Worm (Caenorhabditis elegans): Measurements from ENCODE around the gene F02D8.4.

DNA sequence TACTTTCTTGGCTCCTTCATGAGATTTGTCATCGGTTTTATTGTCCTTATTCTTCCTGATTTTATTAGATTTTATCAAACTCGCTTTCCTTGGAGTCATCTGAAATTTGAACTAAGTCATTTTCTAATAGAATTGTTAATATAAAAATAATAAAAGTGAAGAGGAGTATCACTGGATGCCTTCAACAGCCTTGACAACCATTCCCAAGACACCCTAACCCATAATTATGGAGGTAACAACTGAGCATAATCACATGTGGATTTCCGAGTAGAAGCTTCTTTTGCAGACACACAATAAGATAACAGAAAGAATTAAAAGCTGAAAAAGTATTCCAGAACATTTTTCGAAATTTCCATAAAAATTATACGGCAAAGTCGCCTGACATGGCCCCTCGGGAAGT is 29.0 kb upstream of the F02D8.4 start, which contains the start of gene F02D8.9:
- no peak for TF ChIP-seq ceh-16 (tag; optimal IDR thresholded peaks at IDR 0.05)
- no peak for TF ChIP-seq snpc-4 (tag; optimal IDR thresholded peaks at IDR 0.05)
- TF ChIP-seq lin-15B (tag; optimal IDR thresholded peaks at IDR 0.05), result no peak
- TF ChIP-seq ZK546.5 (tag; optimal IDR thresholded peaks at IDR 0.05), result no peak
- no peak for TF ChIP-seq nhr-25 (tag; optimal IDR thresholded peaks at IDR 0.05)
- TF ChIP-seq nhr-43 (tag; optimal IDR thresholded peaks at IDR 0.05; ENCODE audit: poor library complexity, severe bottlenecking), result no peak
- TF ChIP-seq sea-2 (GFP tag; optimal IDR thresholded peaks at IDR 0.05), result no peak
- no peak for TF ChIP-seq pha-4 (tag; optimal IDR thresholded peaks at IDR 0.05)
- no peak for TF ChIP-seq egl-27 (tag; optimal IDR thresholded peaks at IDR 0.05)
- no peak for TF ChIP-seq fkh-10 (GFP tag; optimal IDR thresholded peaks at IDR 0.05)

All from whole organism, L3 larva.